Worm (Caenorhabditis elegans): ENCODE data around the gene T20D4.7.
"Not testable (repeated sequence)": the region's sequence is repeated elsewhere in the genome, so short reads cannot be mapped to it uniquely, and the experiment has no call there.

Gene T20D4.7

DNA sequence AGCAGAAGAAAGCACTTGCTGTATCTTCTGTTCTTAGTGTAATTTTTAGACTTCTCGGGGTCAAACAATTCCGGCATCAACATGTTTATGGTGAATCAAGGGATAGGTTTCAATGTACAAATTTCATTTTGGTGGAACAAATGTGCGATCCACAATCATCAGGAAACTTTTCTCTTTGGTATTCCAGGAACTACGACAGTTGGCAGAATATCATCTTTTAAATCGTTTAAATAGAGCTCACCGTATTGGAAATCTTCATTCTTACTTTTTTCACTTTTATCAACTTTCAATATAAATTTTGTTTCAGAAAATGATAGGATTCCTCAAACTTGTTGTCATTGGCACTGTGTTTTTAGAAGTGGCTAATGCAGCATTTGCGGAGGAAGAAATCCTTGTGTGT lies 11.9 kb upstream of the T20D4.7 start, which contains the start of gene T20D4.12:
T20D4.12 (plus strand) TSS at position 301 of the 400 bp plus-strand sequence.
- not testable (repeated sequence) for TF ChIP-seq ref-1 (GFP tag; conservative IDR thresholded peaks at IDR 0.05); T22C8.4 (GFP tag; IDR thresholded peaks at IDR 0.05); flt-1 (GFP tag; IDR thresholded peaks at IDR 0.05)

DNA sequence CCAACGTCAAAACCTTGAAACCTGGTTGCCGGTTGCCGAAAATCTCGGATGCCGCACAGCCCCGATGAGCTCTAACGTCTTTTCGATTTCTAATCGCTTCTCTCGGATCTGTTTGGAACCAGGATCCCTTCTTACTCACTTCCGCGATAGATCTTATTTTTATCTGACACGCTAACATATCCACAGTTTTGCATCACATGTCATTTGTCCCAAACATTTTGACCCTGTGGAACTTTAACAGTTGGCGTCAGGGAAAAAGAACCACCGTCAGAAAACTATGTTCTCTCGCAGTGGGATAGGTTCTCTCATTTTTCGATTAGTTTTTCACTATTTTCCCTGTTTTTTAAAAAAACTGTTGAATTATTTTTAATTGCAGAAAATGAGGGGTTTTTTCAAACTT lies 10.4 kb upstream of the T20D4.7 start, which contains the start of gene T20D4.11:
T20D4.11 (plus strand) TSS at position 377 of the 400 bp plus-strand sequence.
- TF ChIP-seq ztf-29 (GFP tag; IDR thresholded peaks at IDR 0.05) (no peak), ref-1 (GFP tag; conservative IDR thresholded peaks at IDR 0.05) (no peak), cog-1 (tag; optimal IDR thresholded peaks at IDR 0.05) (no peak), klf-2 (GFP tag; conservative IDR thresholded peaks at IDR 0.05) (no peak), tab-1 (GFP tag; IDR thresholded peaks at IDR 0.05) (no peak), med-1 (GFP tag; optimal IDR thresholded peaks at IDR 0.05; ENCODE audit: insufficient read depth) (no peak), T22C8.4 (GFP tag; IDR thresholded peaks at IDR 0.05) (no peak), flt-1 (GFP tag; IDR thresholded peaks at IDR 0.05) (no peak), ztf-23 (GFP tag; IDR thresholded peaks at IDR 0.05) (no peak)

DNA sequence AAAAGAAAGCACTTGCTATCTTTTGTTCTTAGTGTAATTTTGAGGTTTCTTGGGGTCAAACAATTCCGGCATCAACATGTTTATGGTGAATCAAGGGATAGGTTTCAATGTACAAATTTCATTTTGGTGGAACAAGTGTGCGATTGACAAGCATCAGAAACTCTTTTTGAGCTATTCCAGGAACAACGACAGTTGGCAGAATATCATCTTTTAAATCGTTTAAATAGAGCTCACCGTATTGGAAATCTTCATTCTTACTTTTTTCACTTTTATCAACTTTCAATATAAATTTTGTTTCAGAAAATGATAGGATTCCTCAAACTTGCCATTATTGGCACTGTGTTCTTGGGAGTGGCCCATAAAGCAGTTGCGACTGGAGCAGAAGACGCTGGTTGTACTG lies 8.8 kb upstream of the T20D4.7 start, which contains the start of gene T20D4.10:
T20D4.10 (plus strand) TSS at position 301 of the 400 bp plus-strand sequence.
- TF ChIP-seq ref-1 (GFP tag; conservative IDR thresholded peaks at IDR 0.05); flt-1 (GFP tag; IDR thresholded peaks at IDR 0.05); tab-1 (GFP tag; IDR thresholded peaks at IDR 0.05): not testable (repeated sequence)

DNA sequence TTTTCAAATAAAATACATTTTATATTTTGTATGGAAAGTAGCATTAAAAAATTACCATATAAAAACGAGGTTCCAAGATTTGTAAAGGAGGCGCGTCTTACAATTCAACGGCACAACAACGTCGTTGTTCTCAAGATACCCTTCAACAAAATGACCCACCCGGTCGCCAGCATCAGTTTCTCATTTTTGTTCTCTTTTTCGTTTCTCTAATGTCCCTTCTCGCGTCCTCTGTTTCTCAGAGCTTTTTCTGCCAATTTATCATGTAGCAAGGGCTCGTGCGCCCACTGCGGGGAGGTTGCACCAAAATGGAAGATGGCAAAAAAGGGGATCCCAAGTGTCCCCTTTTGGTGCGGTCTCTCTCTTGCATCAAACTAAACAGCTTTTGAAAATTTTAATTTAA lies 796 bp downstream of the T20D4.7 start:
- no peak for TF ChIP-seq ref-1 (GFP tag; conservative IDR thresholded peaks at IDR 0.05)
- no peak for TF ChIP-seq flt-1 (GFP tag; IDR thresholded peaks at IDR 0.05)
- no peak for TF ChIP-seq med-1 (GFP tag; optimal IDR thresholded peaks at IDR 0.05; ENCODE audit: insufficient read depth)

DNA sequence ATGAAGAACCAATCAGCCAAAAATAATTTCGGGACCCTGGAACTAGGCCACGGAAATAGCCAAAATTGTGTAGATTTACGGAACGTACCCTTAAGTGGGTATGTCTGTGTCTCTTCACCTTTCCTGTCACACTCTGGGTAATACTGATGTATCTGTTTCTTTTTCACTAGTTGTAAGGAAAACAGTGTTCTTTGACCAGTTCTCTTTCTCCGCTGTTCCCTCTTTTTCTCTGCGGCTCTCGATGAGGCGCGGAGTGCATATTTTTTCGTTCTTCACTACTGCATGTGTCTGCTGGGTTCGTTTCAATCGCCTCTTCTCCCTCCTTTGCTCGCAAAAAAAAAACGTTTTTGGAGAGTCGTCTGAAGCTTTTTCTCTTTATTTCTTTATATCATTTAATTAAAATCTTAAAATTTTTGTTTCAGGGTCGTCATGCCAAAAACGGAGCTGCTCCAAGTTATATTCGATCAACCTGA lies 1.4 kb downstream of the T20D4.7 start, which contains the start of gene arrd-22:
arrd-22 (plus strand) TSS at position 423 of the 473 bp plus-strand sequence.
- TF ChIP-seq ztf-23 (GFP tag; IDR thresholded peaks at IDR 0.05) (no peak), ref-1 (GFP tag; conservative IDR thresholded peaks at IDR 0.05) (no peak)

DNA sequence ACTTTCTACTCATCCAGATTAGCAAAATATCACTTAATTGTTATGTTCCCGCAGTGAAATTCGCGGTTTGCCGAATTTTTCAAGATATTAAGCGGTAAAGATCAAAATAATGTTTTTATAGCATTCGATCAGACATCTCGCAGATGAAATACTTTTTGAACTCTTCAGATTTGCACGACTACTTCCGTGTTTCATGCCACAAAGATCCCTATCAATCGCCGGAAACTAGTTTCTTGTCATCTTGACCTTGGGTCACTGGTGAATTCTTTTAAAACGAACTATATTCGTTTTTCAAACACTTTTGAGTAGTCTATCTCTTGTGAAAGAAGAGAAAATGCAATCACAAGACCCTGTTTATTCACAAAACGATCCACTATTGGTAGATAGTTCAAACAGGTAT lies 4.3 kb downstream of the T20D4.7 start, which contains the start of gene txt-11:
txt-11 (plus strand) TSS at position 301 of the 400 bp plus-strand sequence.
- TF ChIP-seq flt-1 (GFP tag; IDR thresholded peaks at IDR 0.05) (no peak), ztf-29 (GFP tag; IDR thresholded peaks at IDR 0.05) (no peak), med-1 (GFP tag; optimal IDR thresholded peaks at IDR 0.05; ENCODE audit: insufficient read depth) (no peak), T22C8.4 (GFP tag; IDR thresholded peaks at IDR 0.05) (no peak), ref-1 (GFP tag; conservative IDR thresholded peaks at IDR 0.05) (no peak), ztf-23 (GFP tag; IDR thresholded peaks at IDR 0.05) (no peak), cog-1 (tag; optimal IDR thresholded peaks at IDR 0.05) (no peak), tab-1 (GFP tag; IDR thresholded peaks at IDR 0.05) (no peak), klf-2 (GFP tag; conservative IDR thresholded peaks at IDR 0.05) (no peak)

DNA sequence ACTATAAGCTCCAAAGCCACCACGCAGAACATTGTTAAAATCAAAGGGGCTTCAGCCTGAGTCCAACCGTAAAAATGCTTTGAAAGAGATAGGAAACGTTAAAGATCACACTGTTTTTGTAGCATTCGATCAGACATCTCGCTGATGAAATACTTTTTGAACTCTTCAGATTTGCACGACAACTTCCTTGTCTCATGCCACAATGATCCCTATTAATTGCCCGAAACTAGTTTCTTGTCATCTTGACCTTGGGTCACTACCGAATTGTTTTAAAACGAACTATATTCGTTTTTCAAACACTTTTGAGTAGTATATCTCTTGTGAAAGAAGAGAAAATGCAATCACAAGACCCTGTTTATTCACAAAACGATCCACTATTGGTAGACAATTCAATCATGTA lies 9.2 kb downstream of the T20D4.7 start, which contains the start of gene T20D4.3:
T20D4.3 (plus strand) TSS at position 301 of the 400 bp plus-strand sequence.
- no peak for TF ChIP-seq klf-2 (GFP tag; conservative IDR thresholded peaks at IDR 0.05)
- no peak for TF ChIP-seq med-1 (GFP tag; optimal IDR thresholded peaks at IDR 0.05; ENCODE audit: insufficient read depth)

DNA sequence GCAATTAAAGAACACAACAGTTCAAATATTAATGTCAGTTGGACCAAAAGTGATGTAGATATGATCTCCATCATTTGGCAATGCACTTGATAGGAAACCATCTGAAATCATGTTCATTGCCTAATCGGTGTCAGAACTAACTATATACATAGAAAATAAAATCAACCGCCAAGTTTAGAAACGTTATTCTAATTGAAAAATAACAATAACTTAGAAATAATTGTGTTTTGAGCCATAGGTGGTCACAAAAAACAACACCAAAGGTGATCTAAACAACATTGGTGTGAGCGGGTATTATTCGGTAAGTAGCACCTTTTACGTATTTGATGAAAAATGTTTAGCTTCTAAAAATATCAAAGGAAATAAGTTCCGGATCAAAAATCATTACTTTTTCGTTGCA lies 15.6 kb downstream of the T20D4.7 start, which contains the start of gene srab-21:
srab-21 (minus strand) TSS at position 101 of the 400 bp plus-strand sequence.
- TF ChIP-seq tab-1 (GFP tag; IDR thresholded peaks at IDR 0.05), result no peak
- TF ChIP-seq ztf-23 (GFP tag; IDR thresholded peaks at IDR 0.05), result no peak
- TF ChIP-seq klf-2 (GFP tag; conservative IDR thresholded peaks at IDR 0.05), result no peak
- TF ChIP-seq cog-1 (tag; optimal IDR thresholded peaks at IDR 0.05), result no peak
- no peak for TF ChIP-seq ztf-29 (GFP tag; IDR thresholded peaks at IDR 0.05)
- TF ChIP-seq T22C8.4 (GFP tag; IDR thresholded peaks at IDR 0.05), result no peak
- no peak for TF ChIP-seq med-1 (GFP tag; optimal IDR thresholded peaks at IDR 0.05; ENCODE audit: insufficient read depth)
- no peak for TF ChIP-seq flt-1 (GFP tag; IDR thresholded peaks at IDR 0.05)
- no peak for TF ChIP-seq ref-1 (GFP tag; conservative IDR thresholded peaks at IDR 0.05)

DNA sequence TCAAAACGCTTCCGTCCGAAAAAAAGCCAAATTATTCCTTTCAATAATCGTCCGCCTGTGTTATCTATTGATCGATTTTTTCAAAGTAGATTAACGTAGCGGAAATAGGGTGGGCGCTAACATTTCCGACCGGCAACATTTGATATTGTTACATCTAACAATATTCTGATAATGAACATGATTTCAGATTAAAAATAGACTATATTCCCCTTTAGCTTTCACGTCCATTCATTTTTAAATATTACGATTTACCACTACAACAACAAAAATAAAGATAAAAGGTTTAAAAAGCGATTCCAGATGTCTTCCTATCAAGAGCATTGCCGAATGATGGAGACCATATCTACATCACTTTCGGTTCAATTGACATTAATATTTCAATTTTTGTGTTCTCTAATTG lies 17.4 kb downstream of the T20D4.7 start, which contains the start of gene srab-22:
srab-22 (plus strand) TSS at position 301 of the 400 bp plus-strand sequence.
- no peak for TF ChIP-seq med-1 (GFP tag; optimal IDR thresholded peaks at IDR 0.05; ENCODE audit: insufficient read depth)
- no peak for TF ChIP-seq ztf-23 (GFP tag; IDR thresholded peaks at IDR 0.05)
- no peak for TF ChIP-seq cog-1 (tag; optimal IDR thresholded peaks at IDR 0.05)
- no peak for TF ChIP-seq flt-1 (GFP tag; IDR thresholded peaks at IDR 0.05)
- no peak for TF ChIP-seq T22C8.4 (GFP tag; IDR thresholded peaks at IDR 0.05)
- no peak for TF ChIP-seq tab-1 (GFP tag; IDR thresholded peaks at IDR 0.05)
- TF ChIP-seq klf-2 (GFP tag; conservative IDR thresholded peaks at IDR 0.05), result no peak
- TF ChIP-seq ztf-29 (GFP tag; IDR thresholded peaks at IDR 0.05), result no peak
- TF ChIP-seq ref-1 (GFP tag; conservative IDR thresholded peaks at IDR 0.05), result no peak

DNA sequence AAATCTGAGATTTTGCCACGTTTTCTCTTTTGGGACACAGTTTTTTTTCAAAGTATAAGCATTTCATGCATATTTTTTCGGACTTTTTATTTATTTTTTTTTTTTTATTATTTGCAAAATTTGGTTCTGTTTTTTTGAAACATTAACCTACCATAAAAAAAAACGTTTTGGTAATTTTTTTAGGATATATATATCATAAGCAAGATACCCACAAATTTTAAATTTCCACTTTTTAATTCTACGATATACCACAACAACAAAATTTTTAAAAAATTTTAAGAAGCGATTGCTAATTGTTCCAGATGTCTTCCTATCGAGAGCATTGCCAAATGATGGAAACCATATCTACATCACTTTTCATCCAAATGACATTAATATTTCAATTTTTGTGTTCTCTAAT lies 20.0 kb downstream of the T20D4.7 start, which contains the start of gene srab-20:
srab-20 (plus strand) TSS at position 301 of the 400 bp plus-strand sequence.
- TF ChIP-seq T22C8.4 (GFP tag; IDR thresholded peaks at IDR 0.05), result no peak
- TF ChIP-seq klf-2 (GFP tag; conservative IDR thresholded peaks at IDR 0.05), result no peak
- no peak for TF ChIP-seq ref-1 (GFP tag; conservative IDR thresholded peaks at IDR 0.05)
- TF ChIP-seq tab-1 (GFP tag; IDR thresholded peaks at IDR 0.05), result no peak
- no peak for TF ChIP-seq med-1 (GFP tag; optimal IDR thresholded peaks at IDR 0.05; ENCODE audit: insufficient read depth)
- TF ChIP-seq ztf-23 (GFP tag; IDR thresholded peaks at IDR 0.05), result no peak
- no peak for TF ChIP-seq ztf-29 (GFP tag; IDR thresholded peaks at IDR 0.05)
- no peak for TF ChIP-seq cog-1 (tag; optimal IDR thresholded peaks at IDR 0.05)
- TF ChIP-seq flt-1 (GFP tag; IDR thresholded peaks at IDR 0.05), result no peak

Measured in whole organism, midembryonic.